Worm (Caenorhabditis elegans): ENCODE data around the gene R10D12.1.

DNA sequence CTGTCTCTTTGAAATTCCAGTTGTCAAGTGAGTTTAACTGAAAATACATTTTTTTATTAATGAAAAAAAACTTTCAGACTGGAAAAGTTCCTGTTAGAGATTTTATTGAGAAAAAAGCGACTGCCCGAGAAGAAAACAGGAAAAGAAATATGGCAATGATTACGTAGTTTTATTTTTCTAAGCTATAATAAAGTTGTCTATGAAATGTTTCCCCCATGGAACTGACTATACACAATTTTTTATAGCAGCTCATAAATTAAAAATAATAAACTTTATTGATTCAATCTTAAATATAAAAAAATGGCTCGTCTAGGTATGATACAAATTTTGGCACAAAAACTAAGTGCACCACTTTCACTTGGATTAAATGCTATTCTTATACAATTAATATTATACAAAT is 31.9 kb downstream of the R10D12.1 start, which contains the start of gene C06B3.1:
- TF ChIP-seq lsy-2 (tag; optimal IDR thresholded peaks at IDR 0.05) (no peak), mep-1 (tag; optimal IDR thresholded peaks at IDR 0.05) (no peak), nhr-28 (tag; optimal IDR thresholded peaks at IDR 0.05) (no peak), elt-1 (tag; optimal IDR thresholded peaks at IDR 0.05; ENCODE audit: borderline replicate concordance, insufficient read depth) (no peak), nhr-2 (tag; optimal IDR thresholded peaks at IDR 0.05) (no peak), ces-1 (GFP tag; optimal IDR thresholded peaks at IDR 0.05) (no peak), nhr-12 (tag; optimal IDR thresholded peaks at IDR 0.05) (no peak), unc-39 (tag; optimal IDR thresholded peaks at IDR 0.05) (no peak), mab-5 (tag; optimal IDR thresholded peaks at IDR 0.05) (no peak), bed-3 (GFP tag; optimal IDR thresholded peaks at IDR 0.05) (no peak), zip-8 (tag; optimal IDR thresholded peaks at IDR 0.05) (no peak), ceh-43 (GFP tag; optimal IDR thresholded peaks at IDR 0.05) (no peak), nhr-76 (tag; optimal IDR thresholded peaks at IDR 0.05) (no peak)

Measured in whole organism, mixed stage, embryonic.